Worm (Caenorhabditis elegans): Measurements from ENCODE around the gene Y45F10D.7.
A peak's percentile ranks its signal among the peaks of the same experiment; 100 is the strongest.

Y45F10D.7 gene

DNA sequence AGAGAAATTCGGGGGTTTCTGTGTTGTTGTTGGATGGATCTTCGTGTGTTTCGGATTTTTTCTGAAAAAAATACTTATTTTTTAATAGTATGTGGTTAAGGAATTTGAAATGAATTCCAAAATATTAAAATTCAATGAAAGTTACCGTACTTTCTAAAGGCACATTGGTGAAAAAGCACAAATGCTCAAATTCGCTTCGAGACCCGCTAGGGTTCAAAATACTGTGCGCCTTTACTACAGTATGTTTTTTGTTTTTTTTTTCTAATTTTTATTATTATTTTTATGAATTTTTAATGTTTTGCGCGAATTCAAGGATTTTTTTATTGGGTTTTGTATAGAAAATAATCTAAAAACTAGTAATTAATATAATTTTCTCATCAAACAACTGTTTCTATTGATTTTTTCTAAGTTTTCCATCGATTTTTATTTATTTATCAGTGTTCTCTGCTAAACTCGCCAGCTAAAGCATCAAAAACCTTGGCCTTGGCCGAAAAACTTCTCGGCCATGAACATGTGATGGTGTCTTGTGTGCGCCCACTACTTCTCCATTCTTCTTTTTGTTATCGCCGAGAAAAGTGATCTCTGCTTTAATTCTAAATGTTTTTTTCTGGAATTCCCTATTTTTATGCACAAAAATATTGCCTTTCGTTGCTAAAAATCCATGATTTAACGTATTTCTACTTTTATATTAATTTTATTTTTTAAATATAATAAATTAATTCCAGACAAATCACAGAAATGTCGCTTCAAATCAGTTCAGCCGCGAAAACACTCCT, 5.3 kb upstream of the Y45F10D.7 start, which contains the start of gene iscu-1 (continued):
- peak; percentile 30 for TF ChIP-seq ama-1 (optimal IDR thresholded peaks at IDR 0.05)
- TF ChIP-seq ZK546.5 (tag; optimal IDR thresholded peaks at IDR 0.05) = no peak
- no peak for TF ChIP-seq snpc-4 (tag; optimal IDR thresholded peaks at IDR 0.05)
- TF ChIP-seq nhr-11 (tag; optimal IDR thresholded peaks at IDR 0.05) = no peak
- TF ChIP-seq jun-1 (tag; optimal IDR thresholded peaks at IDR 0.05) = no peak
- no peak for TF ChIP-seq R02D3.7 (tag; optimal IDR thresholded peaks at IDR 0.05)
- TF ChIP-seq ztf-11 (tag; optimal IDR thresholded peaks at IDR 0.05) = no peak
- TF ChIP-seq nhr-67 (tag; optimal IDR thresholded peaks at IDR 0.05) = no peak

DNA sequence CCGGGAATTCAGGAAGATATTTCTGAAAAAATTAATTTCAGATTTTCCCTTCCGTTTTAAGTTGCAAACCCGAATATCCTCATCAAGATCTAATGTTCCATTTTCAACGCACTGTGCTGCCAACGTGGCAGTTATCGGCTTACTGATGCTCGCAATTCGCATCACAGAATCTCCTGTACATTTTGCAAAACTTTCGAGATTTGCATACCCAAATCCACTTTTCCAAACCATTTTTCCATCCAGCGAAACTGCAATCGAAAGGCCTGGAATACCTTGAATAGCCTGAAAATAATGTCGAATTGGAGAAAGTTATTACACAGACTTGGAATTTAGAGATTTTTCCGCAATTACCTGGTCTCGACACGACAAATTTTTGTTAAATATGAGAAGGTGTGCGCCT, 3.9 kb upstream of the Y45F10D.7 start:
- TF ChIP-seq ama-1 (optimal IDR thresholded peaks at IDR 0.05) = peak; percentile 72
- TF ChIP-seq nhr-25 (tag; optimal IDR thresholded peaks at IDR 0.05) = peak; percentile 2
- TF ChIP-seq egl-5 (tag; optimal IDR thresholded peaks at IDR 0.05) = no peak

DNA sequence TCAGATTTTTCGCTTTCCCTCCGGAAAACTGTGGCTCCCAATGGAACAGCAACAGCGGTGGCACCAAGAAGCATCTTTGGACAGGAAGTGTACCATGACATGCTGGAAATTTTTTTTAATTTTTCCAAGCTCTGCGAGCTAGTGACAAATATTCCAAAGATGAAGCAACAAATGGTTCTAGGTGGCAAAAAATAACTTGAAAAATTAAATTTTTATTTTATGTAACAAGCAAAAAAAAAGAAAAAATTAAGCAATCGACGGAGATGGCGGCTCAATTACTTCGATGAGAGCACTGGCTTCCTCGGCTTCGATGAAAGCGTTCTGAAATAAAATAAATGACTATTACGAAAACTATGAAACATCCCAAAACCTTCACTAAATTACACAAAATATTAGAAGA, 3.2 kb upstream of the Y45F10D.7 start, which contains the start of gene lact-9:
TSS of gene lact-9 (minus strand) at position 101 of the 400 bp plus-strand sequence.
- TF ChIP-seq sea-2 (GFP tag; optimal IDR thresholded peaks at IDR 0.05) (no peak), ama-1 (optimal IDR thresholded peaks at IDR 0.05) (peak; percentile 5)

DNA sequence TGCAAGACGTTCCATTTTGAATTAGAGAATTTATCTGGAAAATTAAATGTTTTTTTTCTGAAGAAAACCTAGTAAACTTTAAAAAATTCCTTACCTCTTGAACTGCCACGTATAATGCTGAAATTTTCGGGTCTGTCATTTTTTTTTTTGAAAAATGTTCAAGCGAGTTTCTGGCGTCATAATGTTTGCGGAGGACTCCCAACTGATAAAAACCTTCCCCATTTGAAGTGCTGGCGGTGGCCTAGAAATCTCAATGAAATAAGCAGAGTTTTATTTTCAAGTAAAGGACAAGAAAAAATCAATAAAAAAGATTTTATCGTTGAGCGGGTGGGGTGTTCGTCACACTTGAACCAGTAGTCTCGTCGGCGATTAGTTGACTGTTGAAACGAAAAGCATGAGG, 2.0 kb upstream of the Y45F10D.7 start, which contains the start of gene icap-1:
TSS of gene icap-1 (minus strand) at position 272 of the 400 bp plus-strand sequence.
- TF ChIP-seq egl-27 (tag; optimal IDR thresholded peaks at IDR 0.05) (no peak), hmg-11 (tag; optimal IDR thresholded peaks at IDR 0.05) (peak; percentile 29), unc-39 (tag; optimal IDR thresholded peaks at IDR 0.05) (no peak), nfya-1 (tag; optimal IDR thresholded peaks at IDR 0.05; ENCODE audit: insufficient read depth) (peak; percentile 23), ztf-4 (tag; optimal IDR thresholded peaks at IDR 0.05) (no peak), pha-4 (tag; optimal IDR thresholded peaks at IDR 0.05) (peak; percentile 35), ZK546.5 (tag; optimal IDR thresholded peaks at IDR 0.05) (no peak), elt-2 (tag; optimal IDR thresholded peaks at IDR 0.05) (peak; percentile 35), nhr-12 (tag; optimal IDR thresholded peaks at IDR 0.05) (no peak), daf-12 (tag; optimal IDR thresholded peaks at IDR 0.05) (no peak), ceh-28 (tag; optimal IDR thresholded peaks at IDR 0.05) (peak; percentile 32), elt-3 (tag; optimal IDR thresholded peaks at IDR 0.05) (no peak), aly-2 (tag; optimal IDR thresholded peaks at IDR 0.05) (no peak)

DNA sequence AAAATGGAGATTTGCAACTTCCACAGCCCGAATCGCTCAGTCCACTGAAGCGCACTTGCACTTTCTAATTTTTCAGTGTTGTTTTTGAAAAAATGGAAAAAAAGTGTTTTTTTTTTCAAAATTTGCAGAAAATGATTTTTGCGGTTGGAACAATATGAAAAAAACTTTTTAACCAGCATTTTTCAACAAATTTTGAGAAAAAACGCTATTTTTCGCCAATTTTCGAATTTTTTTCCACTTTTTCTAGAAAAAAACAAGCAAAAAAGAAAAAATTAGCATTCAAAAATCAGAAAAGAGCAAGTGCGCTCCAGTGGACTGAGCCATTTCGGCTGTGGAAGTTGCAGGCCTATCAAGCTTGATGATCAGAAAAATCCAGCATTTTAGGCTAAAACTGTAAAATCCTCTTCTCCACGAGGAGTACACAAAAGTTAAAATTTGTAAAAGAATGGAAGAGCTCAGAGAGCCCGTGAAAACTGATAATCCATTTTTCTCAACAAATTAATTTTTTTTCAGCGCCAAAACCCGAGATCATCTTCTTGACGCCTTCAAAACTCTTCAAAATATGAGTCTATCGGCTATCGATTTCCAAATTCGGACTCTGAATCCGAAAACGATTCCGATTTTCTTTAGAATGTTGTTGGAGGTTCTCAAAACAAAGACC, 6.7 kb downstream of the Y45F10D.7 start:
- TF ChIP-seq aly-2 (tag; optimal IDR thresholded peaks at IDR 0.05) (peak; percentile 83), ceh-28 (tag; optimal IDR thresholded peaks at IDR 0.05) (no peak), elt-2 (tag; optimal IDR thresholded peaks at IDR 0.05) (no peak), zag-1 (tag; optimal IDR thresholded peaks at IDR 0.05) (no peak)

DNA sequence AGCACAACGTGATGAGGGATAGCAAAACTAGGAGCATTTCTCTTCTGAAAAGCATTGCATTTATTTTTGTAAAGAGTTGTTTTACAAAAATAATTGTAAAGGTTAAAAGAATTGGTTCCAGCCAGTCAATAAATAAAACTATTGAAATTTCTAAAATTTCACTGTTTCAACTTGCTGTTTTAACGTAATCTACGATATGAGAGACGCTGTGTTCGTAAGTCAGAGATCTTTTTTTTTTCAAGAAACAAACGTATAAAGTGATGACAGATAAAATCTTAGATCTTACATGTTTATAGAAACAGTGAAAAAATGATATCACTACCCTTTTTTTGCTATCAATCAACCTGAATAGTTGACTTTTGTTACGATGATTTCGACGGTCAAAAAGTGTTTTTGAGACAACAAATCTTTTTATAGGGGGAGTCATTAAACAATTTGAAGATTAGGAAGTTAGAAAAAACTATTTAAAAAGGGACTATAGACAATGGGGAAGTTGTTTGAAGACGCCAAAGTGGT, 9.2 kb downstream of the Y45F10D.7 start, which contains the start of gene Y45F10D.6:
TSS of gene Y45F10D.6 (minus strand) at position 51 of the 516 bp plus-strand sequence.
- no peak for TF ChIP-seq mml-1 (tag; optimal IDR thresholded peaks at IDR 0.05)
- TF ChIP-seq egl-27 (tag; optimal IDR thresholded peaks at IDR 0.05) = no peak
- no peak for TF ChIP-seq eor-1 (tag; optimal IDR thresholded peaks at IDR 0.05)
- TF ChIP-seq unc-62 (GFP tag; optimal IDR thresholded peaks at IDR 0.05) = no peak
- TF ChIP-seq nhr-237 (tag; optimal IDR thresholded peaks at IDR 0.05) = no peak
- no peak for TF ChIP-seq ceh-9 (tag; optimal IDR thresholded peaks at IDR 0.05)
- no peak for TF ChIP-seq ama-1 (optimal IDR thresholded peaks at IDR 0.05)
- TF ChIP-seq fkh-2 (tag; optimal IDR thresholded peaks at IDR 0.05) = no peak
- no peak for TF ChIP-seq ZK546.5 (tag; optimal IDR thresholded peaks at IDR 0.05)

Data from whole organism, L3 larva.